Worm (Caenorhabditis elegans) whole organism, L2 larva: ENCODE results near the gene gst-29.

ENCODE experiments used
- C34F6.9 ChIP-seq: fragments of 150-350 bp; optimal IDR thresholded peaks from 2 replicates; lab custom pipeline; 2014; ENCODE audit warnings: missing biosample characterization, missing genetic modification characterization
- F13H6.1 ChIP-seq: sonication (generic microtip); optimal IDR thresholded peaks from 2 replicates; lab custom pipeline; 2016; ENCODE audit warnings: missing genetic modification characterization, missing compliant biosample characterization
- R02D3.7 ChIP-seq: fragments of 150-350 bp; optimal IDR thresholded peaks from 2 replicates; lab custom pipeline; 2014; ENCODE audit warnings: missing biosample characterization, missing genetic modification characterization
- Y55F3AM.14 ChIP-seq: fragments of 200-800 bp; sonication (Bioruptor generic); optimal IDR thresholded peaks from 2 replicates; lab custom pipeline; 2018; ENCODE audit warnings: mild to moderate bottlenecking, missing genetic modification characterization, missing compliant biosample characterization
- ZK546.5 ChIP-seq: sonication (generic microtip); optimal IDR thresholded peaks from 2 replicates; lab custom pipeline; 2017; ENCODE audit warnings: missing biosample characterization, missing genetic modification characterization
- alr-1 ChIP-seq: fragments of 150-350 bp; optimal IDR thresholded peaks from 2 replicates; lab custom pipeline; 2014; ENCODE audit warnings: missing biosample characterization, missing genetic modification characterization
- aly-2 ChIP-seq: fragments of 150-350 bp; optimal IDR thresholded peaks from 2 replicates; lab custom pipeline; 2014; ENCODE audit warnings: missing biosample characterization, missing genetic modification characterization
- blmp-1 ChIP-seq: sonication (generic microtip); optimal IDR thresholded peaks from 2 replicates; lab custom pipeline; 2017; ENCODE audit warnings: missing genetic modification characterization, mild to moderate bottlenecking, missing compliant biosample characterization, antibody characterized with exemption, moderate library complexity; ENCODE audit not compliant: insufficient read depth
- ceh-16 ChIP-seq: fragments of 150-350 bp; optimal IDR thresholded peaks from 2 replicates; lab custom pipeline; 2014; ENCODE audit warnings: missing biosample characterization, missing genetic modification characterization
- crh-2 ChIP-seq: sonication (generic microtip); optimal IDR thresholded peaks from 2 replicates; lab custom pipeline; 2017; ENCODE audit warnings: missing biosample characterization, missing genetic modification characterization
- dmd-4 ChIP-seq: sonication (generic microtip); optimal IDR thresholded peaks from 2 replicates; lab custom pipeline; 2017; ENCODE audit warnings: missing biosample characterization, missing genetic modification characterization
- egl-27 ChIP-seq: sonication (generic microtip); optimal IDR thresholded peaks from 3 replicates; lab custom pipeline; 2017; ENCODE audit warnings: missing biosample characterization, missing genetic modification reagents, missing genetic modification characterization
- elt-1 ChIP-seq: fragments of 150-350 bp; optimal IDR thresholded peaks from 2 replicates; lab custom pipeline; 2014; ENCODE audit warnings: missing biosample characterization, missing genetic modification characterization
- elt-3 ChIP-seq: sonication (generic microtip); optimal IDR thresholded peaks from 2 replicates; lab custom pipeline; 2017; ENCODE audit warnings: missing biosample characterization, missing genetic modification characterization
- fos-1 ChIP-seq: fragments of 150-350 bp; optimal IDR thresholded peaks from 2 replicates; lab custom pipeline; 2014; ENCODE audit warnings: missing biosample characterization, missing genetic modification characterization
- lin-13 ChIP-seq: fragments of 150-350 bp; optimal IDR thresholded peaks from 2 replicates; lab custom pipeline; 2014; ENCODE audit warnings: missing biosample characterization, missing genetic modification reagents, missing genetic modification characterization
- lin-39 ChIP-seq: fragments of 150-350 bp; optimal IDR thresholded peaks from 2 replicates; lab custom pipeline; 2014; ENCODE audit warnings: missing biosample characterization, missing genetic modification reagents, missing genetic modification characterization
- lsy-2 ChIP-seq, 2 experiments: fragments of 150-350 bp in 1 of 2; sonication (generic microtip) in 1 of 2; optimal IDR thresholded peaks; 2 replicates each; lab custom pipeline; 2014 to 2017; ENCODE audit warnings: missing biosample characterization in 2 of 2, missing genetic modification characterization in 2 of 2
- mbf-1 ChIP-seq: sonication (generic microtip); optimal IDR thresholded peaks from 2 replicates; lab custom pipeline; 2017; ENCODE audit warnings: missing biosample characterization, missing genetic modification characterization
- mdl-1 ChIP-seq, 2 experiments: fragments of 150-350 bp in 1 of 2; sonication (generic microtip) in 1 of 2; optimal IDR thresholded peaks; 2 replicates each; lab custom pipeline; 2017; ENCODE audit warnings: missing biosample characterization in 2 of 2, missing genetic modification characterization in 2 of 2
- nhr-10 ChIP-seq: sonication (generic microtip); optimal IDR thresholded peaks from 2 replicates; lab custom pipeline; 2017; ENCODE audit warnings: missing biosample characterization, missing genetic modification characterization
- nhr-11 ChIP-seq: fragments of 150-350 bp; optimal IDR thresholded peaks from 2 replicates; lab custom pipeline; 2014; ENCODE audit warnings: missing biosample characterization, missing genetic modification characterization
- nhr-129 ChIP-seq: fragments of 150-350 bp; optimal IDR thresholded peaks from 2 replicates; lab custom pipeline; 2014; ENCODE audit warnings: missing biosample characterization, missing genetic modification characterization
- nhr-23 ChIP-seq: fragments of 150-350 bp; optimal IDR thresholded peaks from 2 replicates; lab custom pipeline; 2014; ENCODE audit warnings: missing biosample characterization, missing genetic modification reagents, missing genetic modification characterization
- nhr-25 ChIP-seq: fragments of 150-350 bp; sonication (generic microtip); optimal IDR thresholded peaks from 3 replicates; lab custom pipeline; 2014; ENCODE audit warnings: missing biosample characterization, missing genetic modification characterization
- nhr-6 ChIP-seq: fragments of 150-350 bp; optimal IDR thresholded peaks from 2 replicates; lab custom pipeline; 2014; ENCODE audit warnings: missing biosample characterization, missing genetic modification characterization
- nhr-77 ChIP-seq: fragments of 150-350 bp; optimal IDR thresholded peaks from 2 replicates; lab custom pipeline; 2014; ENCODE audit warnings: missing biosample characterization, missing genetic modification characterization
- peb-1 ChIP-seq: fragments of 150-350 bp; optimal IDR thresholded peaks from 2 replicates; lab custom pipeline; 2014; ENCODE audit warnings: missing biosample characterization, missing genetic modification characterization
- sem-4 ChIP-seq: fragments of 150-350 bp; optimal IDR thresholded peaks from 2 replicates; lab custom pipeline; 2014; ENCODE audit warnings: missing biosample characterization, missing genetic modification reagents, missing genetic modification characterization
- skn-1 ChIP-seq: sonication (generic microtip); optimal IDR thresholded peaks from 2 replicates; lab custom pipeline; 2017; ENCODE audit warnings: missing biosample characterization, missing genetic modification characterization
- sma-3 ChIP-seq: sonication (generic microtip); optimal IDR thresholded peaks from 2 replicates; lab custom pipeline; 2016; ENCODE audit warnings: missing genetic modification reagents, missing genetic modification characterization, missing compliant biosample characterization
- sma-9 ChIP-seq, 2 experiments: fragments of 150-350 bp in 1 of 2; sonication (generic microtip) in 1 of 2; optimal IDR thresholded peaks; 2 replicates each; lab custom pipeline; 2014 to 2016; ENCODE audit warnings: missing genetic modification characterization in 2 of 2, mild to moderate bottlenecking in 1 of 2, missing biosample characterization in 1 of 2, missing compliant biosample characterization in 1 of 2, missing genetic modification reagents in 1 of 2, moderate library complexity in 1 of 2
- snpc-4 ChIP-seq: fragments of 150-350 bp; optimal IDR thresholded peaks from 2 replicates; lab custom pipeline; 2014; ENCODE audit warnings: missing biosample characterization, missing genetic modification characterization
- unc-39 ChIP-seq: fragments of 150-350 bp; optimal IDR thresholded peaks from 2 replicates; lab custom pipeline; 2014; ENCODE audit warnings: missing biosample characterization, missing genetic modification characterization
- unc-55 ChIP-seq: fragments of 150-350 bp; sonication (generic microtip); optimal IDR thresholded peaks from 3 replicates; lab custom pipeline; 2014; ENCODE audit warnings: missing biosample characterization, missing genetic modification reagents, missing genetic modification characterization
- unc-62 ChIP-seq: fragments of 150-350 bp; optimal IDR thresholded peaks from 2 replicates; lab custom pipeline; 2014; ENCODE audit warnings: missing biosample characterization, missing genetic modification reagents, missing genetic modification characterization
- zag-1 ChIP-seq: fragments of 150-350 bp; optimal IDR thresholded peaks from 2 replicates; lab custom pipeline; 2014; ENCODE audit warnings: missing biosample characterization, missing genetic modification characterization
- ztf-1 ChIP-seq: fragments of 200-800 bp; sonication (Bioruptor generic); conservative IDR thresholded peaks from 2 replicates; pipeline ENCODE4 v1.3.6; 2022; ENCODE audit warnings: missing genetic modification characterization, missing compliant biosample characterization
- ztf-11 ChIP-seq: sonication (generic microtip); optimal IDR thresholded peaks from 2 replicates; lab custom pipeline; 2017; ENCODE audit warnings: missing biosample characterization, missing genetic modification characterization
- ztf-4 ChIP-seq: fragments of 150-350 bp; optimal IDR thresholded peaks from 2 replicates; lab custom pipeline; 2014; ENCODE audit warnings: missing biosample characterization, missing genetic modification characterization

gst-29 gene

ce11 chrII:15165681-15166235 is 3.9 kb downstream of the gst-29 start, which contains the start of gene gst-27 (continued):
- TF ChIP-seq nhr-10 (tag; lab: Kevin White, UChicago): no peak
- peak; percentile 29 to 48 for TF ChIP-seq mdl-1 (tag; optimal IDR thresholded peaks at IDR 0.05; lab: Kevin White, UChicago)
- no peak for TF ChIP-seq unc-39
- TF ChIP-seq nhr-6: no peak
- TF ChIP-seq alr-1 (tag; lab: Kevin White, UChicago): no peak
- no peak for TF ChIP-seq ZK546.5
- TF ChIP-seq R02D3.7: no peak
- no peak for TF ChIP-seq nhr-23 (tag; lab: Kevin White, UChicago)
- peak; percentile 26 for TF ChIP-seq ceh-16 (tag; lab: Kevin White, UChicago)
- peak; percentile 85 for TF ChIP-seq fos-1 (tag; lab: Kevin White, UChicago)
- no peak for TF ChIP-seq dmd-4 (tag; lab: Kevin White, UChicago)
- TF ChIP-seq sem-4 (tag; lab: Kevin White, UChicago): peak; percentile 61
- peak; percentile 92 for TF ChIP-seq crh-2 (tag; lab: Kevin White, UChicago)
- peak; percentile 63 for TF ChIP-seq nhr-25 (tag; lab: Kevin White, UChicago)
- TF ChIP-seq ztf-4: peak; percentile 81
- TF ChIP-seq C34F6.9: peak; percentile 84
- no peak for TF ChIP-seq nhr-11 (tag; lab: Kevin White, UChicago)
- TF ChIP-seq elt-1: no peak
- TF ChIP-seq nhr-77 (tag; lab: Kevin White, UChicago): peak; percentile 80
- peak; percentile 94 for TF ChIP-seq nhr-129 (tag; lab: Kevin White, UChicago)
- peak; percentile 7 for TF ChIP-seq blmp-1 (tag; lab: Kevin White, UChicago)
- TF ChIP-seq zag-1 (tag; lab: Kevin White, UChicago): peak; percentile 65
- TF ChIP-seq F13H6.1 (tag; lab: Kevin White, UChicago): peak; percentile 70
- TF ChIP-seq lin-13 (GFP tag; lab: Kevin White, UChicago): peak; percentile 86
- no peak for TF ChIP-seq ztf-11 (tag; lab: Kevin White, UChicago)
- TF ChIP-seq ztf-1 (GFP tag; lab: Robert Waterston, UW): no peak
- no peak for TF ChIP-seq mbf-1

DNA sequence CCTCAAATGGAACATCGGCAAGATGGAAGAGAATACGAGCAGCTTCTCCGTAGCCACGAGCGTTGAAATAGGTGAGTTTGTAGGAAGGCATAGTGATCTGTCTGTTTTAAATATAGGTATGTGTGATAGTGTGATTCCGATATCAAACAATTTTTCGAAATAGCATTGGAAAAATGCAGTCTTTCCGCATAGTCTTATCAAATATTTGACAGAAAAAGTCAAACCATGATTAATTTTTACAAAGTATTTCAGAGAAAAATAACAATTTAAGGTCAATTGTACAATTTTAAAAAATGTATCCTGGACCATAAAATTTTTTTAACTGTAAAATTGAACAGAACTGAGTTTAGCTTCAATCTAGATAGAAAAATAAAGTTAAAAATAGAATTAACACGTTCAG is 5.2 kb downstream of the gst-29 start, which contains the start of gene gst-26:
TSS of gene gst-26 (minus strand) at position 101 of the 400 bp plus-strand sequence.
- no peak for TF ChIP-seq F13H6.1 (tag; lab: Kevin White, UChicago)
- TF ChIP-seq nhr-23 (tag; lab: Kevin White, UChicago): no peak
- TF ChIP-seq fos-1 (tag; lab: Kevin White, UChicago): peak; percentile 25

- TF ChIP-seq crh-2 (tag; lab: Kevin White, UChicago) (no peak), unc-55 (GFP tag; lab: Kevin White, UChicago) (no peak), ztf-11 (tag; lab: Kevin White, UChicago) (no peak), dmd-4 (tag; lab: Kevin White, UChicago) (no peak), sem-4 (tag; lab: Kevin White, UChicago) (no peak), lin-13 (GFP tag; lab: Kevin White, UChicago) (no peak), peb-1 (tag; lab: Kevin White, UChicago) (no peak), unc-62 (GFP tag; lab: Kevin White, UChicago) (no peak), snpc-4 (tag; lab: Kevin White, UChicago) (no peak), aly-2 (tag; lab: Kevin White, UChicago) (no peak), lsy-2 (tag; optimal IDR thresholded peaks at IDR 0.05; lab: Kevin White, UChicago) (no peak), elt-3 (tag; lab: Kevin White, UChicago) (no peak), elt-1 (no peak), sma-3 (GFP tag; lab: Kevin White, UChicago) (no peak), blmp-1 (tag; lab: Kevin White, UChicago) (no peak), skn-1 (tag; lab: Kevin White, UChicago) (no peak), R02D3.7 (no peak), F13H6.1 (tag; lab: Kevin White, UChicago) (no peak)
- TF ChIP-seq, all 48 proteins: peak for 0
Measured at ce11 chrII:15158364-15158763, 11.3 kb downstream of the gst-29 start.

DNA sequence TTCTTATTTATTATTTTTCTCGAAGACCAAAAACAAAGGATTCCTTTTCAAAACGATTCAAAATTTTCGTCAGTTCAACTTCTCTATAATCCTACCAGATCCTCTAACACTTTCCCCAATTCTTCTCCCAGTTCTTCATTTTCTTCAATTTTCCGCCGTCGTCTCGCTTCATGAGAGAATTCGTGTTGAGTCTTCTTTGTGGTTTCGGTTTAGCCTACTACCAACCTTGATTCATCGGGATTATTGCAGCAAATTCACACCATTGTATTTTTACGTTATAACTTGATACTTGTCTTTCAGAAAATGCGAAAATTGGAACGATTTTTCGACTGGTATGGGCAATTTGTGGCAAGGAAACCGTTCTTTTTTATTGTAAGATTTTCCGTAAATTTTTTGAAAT is 11.8 kb downstream of the gst-29 start, which contains the start of gene ptr-20:
TSS of gene ptr-20 (plus strand) at position 301 of the 400 bp plus-strand sequence.
- TF ChIP-seq ZK546.5 (no peak), nhr-25 (tag; lab: Kevin White, UChicago) (no peak), Y55F3AM.14 (GFP tag; lab: Kevin White, UChicago) (no peak), egl-27 (tag; lab: Kevin White, UChicago) (no peak), nhr-129 (tag; lab: Kevin White, UChicago) (no peak), elt-3 (tag; lab: Kevin White, UChicago) (no peak), lin-39 (tag; lab: Kevin White, UChicago) (no peak), sma-9 (GFP tag; optimal IDR thresholded peaks at IDR 0.05; lab: Kevin White, UChicago) (no peak), sma-9 (tag; optimal IDR thresholded peaks at IDR 0.05; lab: Kevin White, UChicago) (no peak)
